Worm (Caenorhabditis elegans) whole organism, L3 larva: ENCODE results near the gene C44B12.6.

Source experiments
- egl-27 ChIP-seq: sonication (generic microtip); optimal IDR thresholded peaks from 4 replicates; lab custom pipeline; 2017; ENCODE audit warnings: missing biosample characterization, missing genetic modification reagents, missing genetic modification characterization
- lin-39 ChIP-seq: fragments of 150-350 bp; optimal IDR thresholded peaks from 2 replicates; lab custom pipeline; 2018; ENCODE audit warnings: missing biosample characterization, missing genetic modification reagents, missing genetic modification characterization
- nhr-77 ChIP-seq: fragments of 150-350 bp; optimal IDR thresholded peaks from 2 replicates; lab custom pipeline; 2014; ENCODE audit warnings: missing biosample characterization, missing genetic modification characterization

ce11 chrIV:1157928-1158327, 21.4 kb upstream of the C44B12.6 start, which contains the start of gene C50A2.3:
- TF ChIP-seq nhr-77 (tag; lab: Kevin White, UChicago) = no peak
- no peak for TF ChIP-seq egl-27
- no peak for TF ChIP-seq lin-39 (tag; lab: Kevin White, UChicago)
